Fruit fly (Drosophila melanogaster): ENCODE data around the gene CG4199.
A peak's percentile ranks its signal among the peaks of the same experiment; 100 is the strongest.

Gene CG4199

dm6 chrX:2083109-2083508 lies 9.8 kb upstream of the CG4199 start (continued):
- TF ChIP-seq CG9437 (GFP tag; optimal IDR thresholded peaks at IDR 0.05) (no peak), emc (GFP tag; optimal IDR thresholded peaks at IDR 0.05) (no peak), dm (GFP tag; optimal IDR thresholded peaks at IDR 0.05) (no peak), toy (GFP tag; IDR thresholded peaks at IDR 0.05) (peak; percentile 64; the same call in 1 of the 2 replicates), CG18599 (GFP tag; optimal IDR thresholded peaks at IDR 0.05) (peak; percentile 82), slou (GFP tag; optimal IDR thresholded peaks at IDR 0.05) (no peak), mld (GFP tag; IDR thresholded peaks at IDR 0.05; ENCODE audit: partially characterized antibody) (no peak), CG2678 (tag; optimal IDR thresholded peaks at IDR 0.05) (peak; percentile 69), caup (GFP tag; optimal IDR thresholded peaks at IDR 0.05; ENCODE audit: severe bottlenecking) (peak; percentile 42), Atf-2 (GFP tag; optimal IDR thresholded peaks at IDR 0.05) (peak; percentile 12), CG17186 (GFP tag; optimal IDR thresholded peaks at IDR 0.05) (no peak), br (optimal IDR thresholded peaks at IDR 0.05) (no peak), CG13287 (GFP tag; IDR thresholded peaks at IDR 0.05; ENCODE audit: partially characterized antibody) (no peak), psq (GFP tag; optimal IDR thresholded peaks at IDR 0.05) (no peak), vvl (GFP tag; IDR thresholded peaks at IDR 0.05) (peak; percentile 55), usp (GFP tag; optimal IDR thresholded peaks at IDR 0.05) (no peak), CG2875 (GFP tag; optimal IDR thresholded peaks at IDR 0.05) (no peak), sug (tag; optimal IDR thresholded peaks at IDR 0.05) (peak; percentile 24), Mes4 (GFP tag; optimal IDR thresholded peaks at IDR 0.05) (no peak), CG6791 (GFP tag; IDR thresholded peaks at IDR 0.05; ENCODE audit: partially characterized antibody) (no peak), NC2α (GFP tag; optimal IDR thresholded peaks at IDR 0.05) (no peak), CG9609 (GFP tag; optimal IDR thresholded peaks at IDR 0.05) (peak; percentile 39), CG3407 (GFP tag; optimal IDR thresholded peaks at IDR 0.05) (no peak), CG3847 (GFP tag; IDR thresholded peaks at IDR 0.05) (peak; percentile 68), Opbp (GFP tag; IDR thresholded peaks at IDR 0.05; ENCODE audit: partially characterized antibody) (no peak), CG1647 (GFP tag; optimal IDR thresholded peaks at IDR 0.05) (peak; percentile 25), CG8359 (GFP tag; optimal IDR thresholded peaks at IDR 0.05; ENCODE audit: borderline replicate concordance) (no peak), Myb (GFP tag; optimal IDR thresholded peaks at IDR 0.05) (peak; percentile 28), Bdp1 (GFP tag; optimal IDR thresholded peaks at IDR 0.05) (no peak), CG14441 (GFP tag; IDR thresholded peaks at IDR 0.05) (peak; percentile 50; the same call in 1 of the 2 replicates), tap (tag; optimal IDR thresholded peaks at IDR 0.05) (peak; percentile 22), CG31224 (GFP tag; IDR thresholded peaks at IDR 0.05) (peak; percentile 65), CG7839 (tag; optimal IDR thresholded peaks at IDR 0.05) (peak; percentile 66), pzg (GFP tag; optimal IDR thresholded peaks at IDR 0.05) (no peak), BtbVII (GFP tag; optimal IDR thresholded peaks at IDR 0.05) (peak; percentile 50), E2f1 (GFP tag; IDR thresholded peaks at IDR 0.05) (peak; percentile 51; the same call in 1 of the 2 replicates), CG1792 (GFP tag; optimal IDR thresholded peaks at IDR 0.05) (peak; percentile 12), Neu2 (GFP tag; optimal IDR thresholded peaks at IDR 0.05; ENCODE audit: borderline replicate concordance) (no peak), pros (GFP tag; optimal IDR thresholded peaks at IDR 0.05) (no peak), CG14710 (tag; optimal IDR thresholded peaks at IDR 0.05) (no peak), CG11695 (GFP tag; IDR thresholded peaks at IDR 0.05) (no peak), Elba2 (GFP tag; optimal IDR thresholded peaks at IDR 0.05) (no peak), Ada2b (GFP tag; IDR thresholded peaks at IDR 0.05) (peak; percentile 62), bowl (GFP tag; IDR thresholded peaks at IDR 0.05) (no peak), lbe (GFP tag; optimal IDR thresholded peaks at IDR 0.05) (peak; percentile 80), sna (GFP tag; IDR thresholded peaks at IDR 0.05; ENCODE audit: partially characterized antibody) (no peak), hbn (GFP tag; IDR thresholded peaks at IDR 0.05; ENCODE audit: partially characterized antibody) (no peak), CG11247 (GFP tag; IDR thresholded peaks at IDR 0.05) (peak; percentile 66), Tbp (GFP tag; optimal IDR thresholded peaks at IDR 0.05) (no peak), CG15479 (GFP tag; optimal IDR thresholded peaks at IDR 0.05) (no peak), CG8281 (tag; optimal IDR thresholded peaks at IDR 0.05) (no peak)

All from whole organism, embryonic.